Worm (Caenorhabditis elegans): ENCODE data around the gene hyls-1.

hyls-1 gene

ce11 chrV:7255095-7255494 is 17.9 kb downstream of the hyls-1 start, which contains the start of gene C05C8.8:
TSS of gene C05C8.8 (minus strand) at chrV:7255195.
- no peak for TF ChIP-seq ceh-88 (GFP tag; IDR thresholded peaks at IDR 0.05)
- TF ChIP-seq pax-3 (tag; optimal IDR thresholded peaks at IDR 0.05), result no peak
- TF ChIP-seq fos-1 (tag; optimal IDR thresholded peaks at IDR 0.05), result no peak
- no peak for TF ChIP-seq nhr-20 (tag; optimal IDR thresholded peaks at IDR 0.05)
- no peak for TF ChIP-seq blmp-1 (tag; optimal IDR thresholded peaks at IDR 0.05)
- TF ChIP-seq ceh-82 (tag; optimal IDR thresholded peaks at IDR 0.05), result no peak
- TF ChIP-seq snpc-4 (tag; optimal IDR thresholded peaks at IDR 0.05), result no peak
- no peak for TF ChIP-seq nhr-19 (GFP tag; conservative IDR thresholded peaks at IDR 0.05)
- no peak for TF ChIP-seq ces-1 (GFP tag; optimal IDR thresholded peaks at IDR 0.05)
- TF ChIP-seq unc-86 (tag; optimal IDR thresholded peaks at IDR 0.05), result no peak
- no peak for TF ChIP-seq mab-9 (GFP tag; IDR thresholded peaks at IDR 0.05)
- no peak for TF ChIP-seq tbx-2 (tag; optimal IDR thresholded peaks at IDR 0.05)
- TF ChIP-seq mdl-1 (tag; optimal IDR thresholded peaks at IDR 0.05), result no peak
- TF ChIP-seq zip-4 (GFP tag; optimal IDR thresholded peaks at IDR 0.05), result no peak
- TF ChIP-seq zag-1 (tag; optimal IDR thresholded peaks at IDR 0.05), result no peak

- TF ChIP-seq rnt-1 (tag; optimal IDR thresholded peaks at IDR 0.05) (no peak), ama-1 (optimal IDR thresholded peaks at IDR 0.05) (no peak), snu-23 (GFP tag; optimal IDR thresholded peaks at IDR 0.05) (no peak), sox-4 (tag; optimal IDR thresholded peaks at IDR 0.05) (no peak), pag-3 (tag; optimal IDR thresholded peaks at IDR 0.05; ENCODE audit: borderline replicate concordance, insufficient read depth) (no peak), dpl-1 (GFP tag; optimal IDR thresholded peaks at IDR 0.05) (no peak), tbx-2 (tag; optimal IDR thresholded peaks at IDR 0.05) (no peak), ceh-88 (GFP tag; IDR thresholded peaks at IDR 0.05) (no peak), egl-13 (tag; optimal IDR thresholded peaks at IDR 0.05) (no peak), lin-35 (GFP tag; optimal IDR thresholded peaks at IDR 0.05) (no peak), mdl-1 (tag; optimal IDR thresholded peaks at IDR 0.05) (no peak), hlh-17 (GFP tag; optimal IDR thresholded peaks at IDR 0.05; ENCODE audit: borderline replicate concordance) (no peak), sptf-1 (tag; optimal IDR thresholded peaks at IDR 0.05) (no peak), unc-62 (GFP tag; optimal IDR thresholded peaks at IDR 0.05) (no peak), isw-1 (GFP tag; IDR thresholded peaks at IDR 0.05) (no peak), tlp-1 (tag; optimal IDR thresholded peaks at IDR 0.05) (no peak), ets-5 (GFP tag; IDR thresholded peaks at IDR 0.05) (no peak), pqm-1 (tag; optimal IDR thresholded peaks at IDR 0.05) (no peak), dsc-1 (tag; optimal IDR thresholded peaks at IDR 0.05) (no peak)
Measured at ce11 chrV:7258965-7259364, 21.8 kb downstream of the hyls-1 start, which contains the start of gene C13A2.12. TSS of gene C13A2.12 (plus strand) at chrV:7259265.

DNA sequence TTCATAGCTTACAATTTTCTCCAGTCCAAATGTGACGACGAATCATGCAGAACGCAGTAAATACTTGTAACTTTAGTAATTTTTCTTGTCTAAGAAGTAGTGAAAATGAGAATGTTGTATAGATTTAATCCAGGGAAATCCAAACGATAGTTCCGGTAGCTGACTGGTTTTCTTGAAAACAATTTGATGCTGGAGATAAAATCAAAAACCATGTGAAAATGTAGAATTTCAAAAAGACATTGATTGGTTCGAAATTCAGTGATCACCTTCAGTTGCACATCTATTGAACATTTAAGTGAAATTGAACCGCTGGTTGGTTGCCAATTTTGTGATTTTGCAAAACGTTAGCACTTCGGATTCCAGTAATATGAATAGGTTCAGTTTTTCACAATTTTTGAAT is 26.9 kb downstream of the hyls-1 start, which contains the start of gene C13A2.9:
Gene C13A2.9 (minus strand): TSS at position 101 of the 400 bp plus-strand sequence.
- TF ChIP-seq nhr-28 (tag; optimal IDR thresholded peaks at IDR 0.05), result no peak
- TF ChIP-seq ama-1 (optimal IDR thresholded peaks at IDR 0.05), result no peak
- TF ChIP-seq tbx-2 (tag; optimal IDR thresholded peaks at IDR 0.05), result no peak
- no peak for TF ChIP-seq nhr-76 (tag; optimal IDR thresholded peaks at IDR 0.05)
- TF ChIP-seq hlh-17 (GFP tag; optimal IDR thresholded peaks at IDR 0.05; ENCODE audit: borderline replicate concordance), result no peak
- TF ChIP-seq tlp-1 (tag; optimal IDR thresholded peaks at IDR 0.05), result no peak
- no peak for TF ChIP-seq ztf-11 (tag; optimal IDR thresholded peaks at IDR 0.05)
- no peak for TF ChIP-seq ces-1 (GFP tag; optimal IDR thresholded peaks at IDR 0.05)
- TF ChIP-seq grh-1 (GFP tag; IDR thresholded peaks at IDR 0.05), result no peak
- no peak for TF ChIP-seq F16B12.6 (tag; optimal IDR thresholded peaks at IDR 0.05)

DNA sequence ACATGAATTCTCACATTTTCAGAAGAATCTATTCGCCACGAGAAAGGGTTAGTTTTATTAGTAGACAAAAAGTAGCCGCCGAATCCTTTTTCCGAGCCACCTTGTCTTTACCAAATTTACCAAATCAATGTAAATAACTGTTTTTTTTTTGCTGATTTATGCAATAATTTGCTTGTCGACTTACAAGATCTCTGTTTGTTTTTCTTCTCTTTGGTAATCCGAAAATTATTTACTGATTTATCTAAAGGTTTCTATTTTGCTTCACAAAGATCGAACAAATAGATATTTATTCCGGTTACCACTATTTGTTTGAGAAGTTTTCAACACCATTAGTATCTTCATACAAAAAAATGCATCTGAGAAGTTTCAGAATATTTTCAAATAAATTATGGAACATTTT is 28.8 kb downstream of the hyls-1 start, which contains the start of gene C13A2.7:
Gene C13A2.7 (plus strand): TSS at position 301 of the 400 bp plus-strand sequence.
- TF ChIP-seq aha-1 (tag; optimal IDR thresholded peaks at IDR 0.05) (no peak), efl-1 (optimal IDR thresholded peaks at IDR 0.05) (no peak), efl-1 (GFP tag; optimal IDR thresholded peaks at IDR 0.05 in 1 of 2) (no peak), lin-15B (tag; optimal IDR thresholded peaks at IDR 0.05) (no peak), blmp-1 (tag; optimal IDR thresholded peaks at IDR 0.05) (no peak), tbx-2 (tag; optimal IDR thresholded peaks at IDR 0.05) (no peak), nhr-90 (tag; optimal IDR thresholded peaks at IDR 0.05; ENCODE audit: poor library complexity) (no peak), nhr-28 (tag; optimal IDR thresholded peaks at IDR 0.05) (no peak), lsy-2 (tag; optimal IDR thresholded peaks at IDR 0.05) (no peak), fkh-4 (tag; optimal IDR thresholded peaks at IDR 0.05; ENCODE audit: borderline replicate concordance) (no peak), efl-3 (GFP tag; optimal IDR thresholded peaks at IDR 0.05) (no peak), hlh-17 (GFP tag; optimal IDR thresholded peaks at IDR 0.05; ENCODE audit: borderline replicate concordance) (no peak), jun-1 (tag; optimal IDR thresholded peaks at IDR 0.05) (no peak), fos-1 (tag; optimal IDR thresholded peaks at IDR 0.05) (no peak), mef-2 (tag; optimal IDR thresholded peaks at IDR 0.05) (no peak)

All from whole organism, L1 larva.